Fruit fly (Drosophila melanogaster): ENCODE measurements around the gene CG3534.
"Not testable (repeated sequence)": the region's sequence is repeated elsewhere in the genome, so short reads cannot be mapped to it uniquely, and the experiment has no call there.

Gene CG3534

dm6 chr3R:16977745-16978305 is 18.4 kb upstream of the CG3534 start, which contains the start of gene Actn3:
Gene Actn3 (minus strand): TSS chr3R:16977795.
- no peak for TF ChIP-seq h (optimal IDR thresholded peaks at IDR 0.05)
- TF ChIP-seq insv (optimal IDR thresholded peaks at IDR 0.05) = no peak
- no peak for TF ChIP-seq Sin3A (optimal IDR thresholded peaks at IDR 0.05)
- TF ChIP-seq Myc (optimal IDR thresholded peaks at IDR 0.05) = no peak
- TF ChIP-seq psq (optimal IDR thresholded peaks at IDR 0.05) = no peak
- no peak for TF ChIP-seq ttk (optimal IDR thresholded peaks at IDR 0.05)

- TF ChIP-seq ttk (optimal IDR thresholded peaks at IDR 0.05) (no peak), insv (optimal IDR thresholded peaks at IDR 0.05) (no peak), psq (optimal IDR thresholded peaks at IDR 0.05) (no peak), Myc (optimal IDR thresholded peaks at IDR 0.05) (no peak), h (optimal IDR thresholded peaks at IDR 0.05) (no peak), Sin3A (optimal IDR thresholded peaks at IDR 0.05) (no peak)
Observed at dm6 chr3R:16980958-16981623, 15.2 kb upstream of the CG3534 start.

dm6 chr3R:16982108-16982707 is 14.0 kb upstream of the CG3534 start, which contains the start of gene AhcyL2:
Gene AhcyL2 (minus strand): TSS chr3R:16982158.
- TF ChIP-seq Myc (optimal IDR thresholded peaks at IDR 0.05) = no peak
- TF ChIP-seq psq (optimal IDR thresholded peaks at IDR 0.05) = no peak
- no peak for TF ChIP-seq ttk (optimal IDR thresholded peaks at IDR 0.05)

- TF ChIP-seq psq (optimal IDR thresholded peaks at IDR 0.05) = no peak
- no peak for TF ChIP-seq Sin3A (optimal IDR thresholded peaks at IDR 0.05)
- TF ChIP-seq ttk (optimal IDR thresholded peaks at IDR 0.05) = no peak
- TF ChIP-seq Myc (optimal IDR thresholded peaks at IDR 0.05) = no peak
- no peak for TF ChIP-seq h (optimal IDR thresholded peaks at IDR 0.05)
- no peak for TF ChIP-seq insv (optimal IDR thresholded peaks at IDR 0.05)
Observed at dm6 chr3R:16983001-16983400, 13.2 kb upstream of the CG3534 start.

dm6 chr3R:16984221-16984620 is 12.0 kb upstream of the CG3534 start:
- TF ChIP-seq insv (optimal IDR thresholded peaks at IDR 0.05) (no peak), psq (optimal IDR thresholded peaks at IDR 0.05) (no peak), h (optimal IDR thresholded peaks at IDR 0.05) (no peak), Myc (optimal IDR thresholded peaks at IDR 0.05) (no peak), ttk (optimal IDR thresholded peaks at IDR 0.05) (no peak), Sin3A (optimal IDR thresholded peaks at IDR 0.05) (no peak)

- no peak for TF ChIP-seq ttk (optimal IDR thresholded peaks at IDR 0.05)
- no peak for TF ChIP-seq Sin3A (optimal IDR thresholded peaks at IDR 0.05)
- no peak for TF ChIP-seq Myc (optimal IDR thresholded peaks at IDR 0.05)
- no peak for TF ChIP-seq h (optimal IDR thresholded peaks at IDR 0.05)
- no peak for TF ChIP-seq psq (optimal IDR thresholded peaks at IDR 0.05)
- TF ChIP-seq insv (optimal IDR thresholded peaks at IDR 0.05) = no peak
Observed at dm6 chr3R:16985547-16985946, 10.7 kb upstream of the CG3534 start.

dm6 chr3R:16986181-16987074 is 9.8 kb upstream of the CG3534 start:
- TF ChIP-seq ttk (optimal IDR thresholded peaks at IDR 0.05) (no peak), psq (optimal IDR thresholded peaks at IDR 0.05) (no peak), insv (optimal IDR thresholded peaks at IDR 0.05) (no peak), Myc (optimal IDR thresholded peaks at IDR 0.05) (no peak), Sin3A (optimal IDR thresholded peaks at IDR 0.05) (no peak), h (optimal IDR thresholded peaks at IDR 0.05) (no peak)

- TF ChIP-seq h (optimal IDR thresholded peaks at IDR 0.05) (no peak), psq (optimal IDR thresholded peaks at IDR 0.05) (no peak), ttk (optimal IDR thresholded peaks at IDR 0.05) (no peak)
Observed at dm6 chr3R:16987220-16987923, 8.9 kb upstream of the CG3534 start, which contains the start of gene CG18622. Gene CG18622 (minus strand): TSS chr3R:16987732.

- TF ChIP-seq insv (optimal IDR thresholded peaks at IDR 0.05) = no peak
- no peak for TF ChIP-seq psq (optimal IDR thresholded peaks at IDR 0.05)
- no peak for TF ChIP-seq h (optimal IDR thresholded peaks at IDR 0.05)
- no peak for TF ChIP-seq Sin3A (optimal IDR thresholded peaks at IDR 0.05)
- TF ChIP-seq ttk (optimal IDR thresholded peaks at IDR 0.05) = no peak
- no peak for TF ChIP-seq Myc (optimal IDR thresholded peaks at IDR 0.05)
Observed at dm6 chr3R:16987924-16988298, 8.3 kb upstream of the CG3534 start.

dm6 chr3R:16988514-16988913 is 7.7 kb upstream of the CG3534 start, which contains the start of gene MESK4:
Gene MESK4 (plus strand): TSS chr3R:16988814.
- not testable (repeated sequence) for TF ChIP-seq insv, h, Sin3A (optimal IDR thresholded peaks at IDR 0.05)

- no peak for TF ChIP-seq h (optimal IDR thresholded peaks at IDR 0.05)
- no peak for TF ChIP-seq Myc (optimal IDR thresholded peaks at IDR 0.05)
- no peak for TF ChIP-seq insv (optimal IDR thresholded peaks at IDR 0.05)
- no peak for TF ChIP-seq Sin3A (optimal IDR thresholded peaks at IDR 0.05)
- no peak for TF ChIP-seq ttk (optimal IDR thresholded peaks at IDR 0.05)
- no peak for TF ChIP-seq psq (optimal IDR thresholded peaks at IDR 0.05)
Observed at dm6 chr3R:16991781-16992180, 4.5 kb upstream of the CG3534 start, which contains the start of gene EMC2B. Gene EMC2B (minus strand): TSS chr3R:16991878.
